Worm (Caenorhabditis elegans) whole organism, L2 larva: Measurements from ENCODE around the gene F59H6.14.

Experiments used
- R02D3.7 ChIP-seq: fragments of 150-350 bp; optimal IDR thresholded peaks from 2 replicates; lab custom pipeline; 2014; ENCODE audit warnings: missing biosample characterization, missing genetic modification characterization
- ZK546.5 ChIP-seq: sonication (generic microtip); optimal IDR thresholded peaks from 2 replicates; lab custom pipeline; 2017; ENCODE audit warnings: missing biosample characterization, missing genetic modification characterization
- alr-1 ChIP-seq: fragments of 150-350 bp; optimal IDR thresholded peaks from 2 replicates; lab custom pipeline; 2014; ENCODE audit warnings: missing biosample characterization, missing genetic modification characterization
- aly-2 ChIP-seq: fragments of 150-350 bp; optimal IDR thresholded peaks from 2 replicates; lab custom pipeline; 2014; ENCODE audit warnings: missing biosample characterization, missing genetic modification characterization
- ama-1 ChIP-seq: fragments of 150-350 bp; optimal IDR thresholded peaks from 2 replicates; lab custom pipeline; 2018; ENCODE audit warnings: inconsistent platforms
- dmd-4 ChIP-seq: sonication (generic microtip); optimal IDR thresholded peaks from 2 replicates; lab custom pipeline; 2017; ENCODE audit warnings: missing biosample characterization, missing genetic modification characterization
- elt-1 ChIP-seq: fragments of 150-350 bp; optimal IDR thresholded peaks from 2 replicates; lab custom pipeline; 2014; ENCODE audit warnings: missing biosample characterization, missing genetic modification characterization
- lin-13 ChIP-seq: fragments of 150-350 bp; optimal IDR thresholded peaks from 2 replicates; lab custom pipeline; 2014; ENCODE audit warnings: missing biosample characterization, missing genetic modification reagents, missing genetic modification characterization
- lsy-2 ChIP-seq, 2 experiments: fragments of 150-350 bp in 1 of 2; sonication (generic microtip) in 1 of 2; optimal IDR thresholded peaks; 2 replicates each; lab custom pipeline; 2014 to 2017; ENCODE audit warnings: missing biosample characterization in 2 of 2, missing genetic modification characterization in 2 of 2
- mdl-1 ChIP-seq, 2 experiments: fragments of 150-350 bp in 1 of 2; sonication (generic microtip) in 1 of 2; optimal IDR thresholded peaks; 2 replicates each; lab custom pipeline; 2017; ENCODE audit warnings: missing biosample characterization in 2 of 2, missing genetic modification characterization in 2 of 2
- nhr-237 ChIP-seq: fragments of 150-350 bp; optimal IDR thresholded peaks from 2 replicates; lab custom pipeline; 2014; ENCODE audit warnings: missing biosample characterization, missing genetic modification characterization
- snpc-4 ChIP-seq: fragments of 150-350 bp; optimal IDR thresholded peaks from 2 replicates; lab custom pipeline; 2014; ENCODE audit warnings: missing biosample characterization, missing genetic modification characterization
- unc-39 ChIP-seq: fragments of 150-350 bp; optimal IDR thresholded peaks from 2 replicates; lab custom pipeline; 2014; ENCODE audit warnings: missing biosample characterization, missing genetic modification characterization

DNA sequence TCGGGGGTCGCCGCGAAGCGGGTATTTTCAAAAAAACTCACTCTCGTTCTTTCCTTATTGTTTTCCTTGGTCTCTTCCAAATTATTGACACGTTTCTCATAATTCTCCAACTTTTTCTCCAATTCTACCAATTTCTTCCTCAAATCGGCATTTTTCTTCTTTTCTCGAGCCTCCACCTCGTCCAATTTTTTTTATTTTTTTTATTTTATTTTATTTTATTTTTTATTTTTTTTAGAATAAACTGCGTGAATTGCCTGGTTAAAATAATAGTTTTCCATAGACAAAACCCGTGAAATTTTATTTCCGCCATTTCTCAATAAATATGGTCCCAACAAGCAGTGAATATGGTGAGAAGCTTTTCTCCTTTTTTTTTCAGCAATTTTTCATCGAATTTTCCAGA is 20.7 kb upstream of the F59H6.14 start, which contains the start of gene F59H6.15:
- no peak for TF ChIP-seq aly-2 (tag; lab: Kevin White, UChicago)
- no peak for TF ChIP-seq R02D3.7 (tag; lab: Kevin White, UChicago)
- no peak for TF ChIP-seq dmd-4
- no peak for TF ChIP-seq elt-1 (tag; lab: Kevin White, UChicago)
- no peak for TF ChIP-seq mdl-1 (tag; optimal IDR thresholded peaks at IDR 0.05; lab: Kevin White, UChicago)
- TF ChIP-seq unc-39 (tag; lab: Kevin White, UChicago): no peak
- TF ChIP-seq ama-1: no peak
- no peak for TF ChIP-seq lin-13
- TF ChIP-seq ZK546.5 (tag; lab: Kevin White, UChicago): no peak
- TF ChIP-seq nhr-237 (tag; lab: Kevin White, UChicago): no peak
- no peak for TF ChIP-seq snpc-4 (tag; lab: Kevin White, UChicago)
- TF ChIP-seq lsy-2 (tag; optimal IDR thresholded peaks at IDR 0.05; lab: Kevin White, UChicago): no peak
- no peak for TF ChIP-seq alr-1 (tag; lab: Kevin White, UChicago)
